Worm (Caenorhabditis elegans): ENCODE data around the gene msp-31.

msp-31 gene

DNA sequence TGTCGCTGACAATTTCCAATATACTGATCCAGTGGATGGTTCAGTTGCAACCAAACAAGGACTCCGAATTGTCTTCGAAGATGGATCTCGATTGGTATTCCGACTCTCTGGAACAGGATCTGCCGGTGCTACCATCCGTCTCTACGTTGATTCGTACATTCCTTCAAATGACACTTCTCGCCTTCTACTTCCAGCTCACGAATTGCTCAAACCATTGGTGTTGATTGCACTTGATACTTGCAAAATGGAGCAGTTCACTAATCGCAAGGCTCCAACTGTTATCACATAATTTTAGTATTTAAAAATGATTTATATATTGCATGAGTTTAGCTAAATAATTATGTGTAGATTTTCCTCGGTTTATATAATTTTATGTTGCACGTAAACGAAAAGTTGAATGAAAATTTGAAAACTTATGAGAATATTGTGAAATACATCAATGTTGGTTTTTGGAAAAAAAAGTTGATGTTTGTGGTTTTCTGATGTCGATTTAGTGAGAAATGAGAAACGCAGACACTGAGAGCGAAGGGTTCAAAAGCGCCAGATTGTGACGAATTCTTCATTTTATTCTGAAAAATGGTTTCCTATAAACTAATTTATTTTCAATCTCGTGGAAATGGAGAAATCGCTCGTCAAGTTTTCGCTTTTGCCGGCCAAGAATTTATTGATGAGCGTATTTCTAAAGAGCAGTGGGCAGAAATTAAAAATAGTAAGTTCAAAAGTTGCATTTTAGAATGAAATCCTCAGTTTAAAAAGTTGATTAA is 25.2 kb downstream of the msp-31 start, which contains the start of gene gst-9 (continued):
- TF ChIP-seq lir-1 (GFP tag; conservative IDR thresholded peaks at IDR 0.05) (no peak), aptf-3 (GFP tag; IDR thresholded peaks at IDR 0.05) (no peak), mcd-1 (GFP tag; IDR thresholded peaks at IDR 0.05) (peak; percentile 30; the same call in 1 of the 2 replicates), let-607 (tag; optimal IDR thresholded peaks at IDR 0.05) (no peak), him-1 (tag; optimal IDR thresholded peaks at IDR 0.05) (no peak), ceh-27 (GFP tag; optimal IDR thresholded peaks at IDR 0.05) (no peak), sdz-38 (tag; optimal IDR thresholded peaks at IDR 0.05) (no peak), hrde-1 (tag; optimal IDR thresholded peaks at IDR 0.05; ENCODE audit: borderline replicate concordance) (no peak), F10E7.11 (tag; optimal IDR thresholded peaks at IDR 0.05) (no peak), madf-6 (GFP tag; IDR thresholded peaks at IDR 0.05) (peak; percentile 55; the same call in 1 of the 2 replicates), Y79H2A.3 (GFP tag; conservative IDR thresholded peaks at IDR 0.05) (no peak), zim-3 (tag; optimal IDR thresholded peaks at IDR 0.05) (peak; percentile 11), lsy-27 (tag; optimal IDR thresholded peaks at IDR 0.05; ENCODE audit: borderline replicate concordance, insufficient read depth) (no peak), sea-2 (GFP tag; IDR thresholded peaks at IDR 0.05) (no peak), tbp1 (GFP tag; optimal IDR thresholded peaks at IDR 0.05) (peak; percentile 52), let-526 (GFP tag; IDR thresholded peaks at IDR 0.05) (no peak), xnd-1 (tag; optimal IDR thresholded peaks at IDR 0.05) (no peak), lsl-1 (GFP tag; optimal IDR thresholded peaks at IDR 0.05) (peak; percentile 5), K11D2.4 (GFP tag; IDR thresholded peaks at IDR 0.05) (peak; percentile 68; the same call in 1 of the 2 replicates), nhr-80 (tag; optimal IDR thresholded peaks at IDR 0.05) (peak; percentile 40), ceh-91 (GFP tag; IDR thresholded peaks at IDR 0.05) (no peak), Y53F4B.3 (GFP tag; IDR thresholded peaks at IDR 0.05) (no peak), hmg-1.2 (GFP tag; IDR thresholded peaks at IDR 0.05) (peak; percentile 36), rec-8 (tag; optimal IDR thresholded peaks at IDR 0.05) (no peak), chd-7 (tag; optimal IDR thresholded peaks at IDR 0.05) (peak; percentile 28), B0336.3 (GFP tag; IDR thresholded peaks at IDR 0.05) (peak; percentile 69), ztf-26 (tag; optimal IDR thresholded peaks at IDR 0.05) (peak; percentile 46), snpc-4 (GFP tag; optimal IDR thresholded peaks at IDR 0.05) (no peak), snpc-4 (tag; optimal IDR thresholded peaks at IDR 0.05) (peak in 2 of 4 experiments; percentile 4 to 16), attf-5 (GFP tag; optimal IDR thresholded peaks at IDR 0.05) (peak; percentile 60), tlf-1 (GFP tag; optimal IDR thresholded peaks at IDR 0.05) (peak; percentile 80), mxl-1 (tag; optimal IDR thresholded peaks at IDR 0.05) (no peak), hmg-20 (GFP tag; IDR thresholded peaks at IDR 0.05) (no peak), bed-2 (GFP tag; IDR thresholded peaks at IDR 0.05) (no peak), B0019.2 (GFP tag; conservative IDR thresholded peaks at IDR 0.05) (no peak), Y67H2A.10 (GFP tag; conservative IDR thresholded peaks at IDR 0.05) (no peak), nfyb-1 (GFP tag; IDR thresholded peaks at IDR 0.05) (no peak), ztf-18 (tag; optimal IDR thresholded peaks at IDR 0.05) (no peak), ztf-6 (GFP tag; IDR thresholded peaks at IDR 0.05) (no peak), F37B4.10 (GFP tag; IDR thresholded peaks at IDR 0.05) (no peak), ztf-22 (GFP tag; optimal IDR thresholded peaks at IDR 0.05) (peak; percentile 62), F39B2.1 (GFP tag; IDR thresholded peaks at IDR 0.05) (no peak), zfh-2 (GFP tag; conservative IDR thresholded peaks at IDR 0.05) (no peak), pha-4 (tag; optimal IDR thresholded peaks at IDR 0.05) (no peak), ceh-40 (GFP tag; IDR thresholded peaks at IDR 0.05) (0 out of 2 replicates have a peak, but pooled peaks have one; percentile 13), bed-1 (GFP tag; IDR thresholded peaks at IDR 0.05) (no peak), C17E4.6 (GFP tag; IDR thresholded peaks at IDR 0.05) (no peak)
